Worm (Caenorhabditis elegans): ENCODE results near the gene R01H2.4.

The R01H2.4 gene

ce11 chrIII:7087691-7088323 is 23.7 kb upstream of the R01H2.4 start, which contains the start of gene fubl-2:
fubl-2 (minus strand) TSS chrIII:7087741.
- TF ChIP-seq nhr-77 (tag; optimal IDR thresholded peaks at IDR 0.05): no peak
- peak; percentile 29 for TF ChIP-seq lin-11 (tag; optimal IDR thresholded peaks at IDR 0.05)
- no peak for TF ChIP-seq unc-39 (tag; optimal IDR thresholded peaks at IDR 0.05)
- no peak for TF ChIP-seq ama-1 (optimal IDR thresholded peaks at IDR 0.05)
- TF ChIP-seq ceh-82 (tag; optimal IDR thresholded peaks at IDR 0.05): no peak
- TF ChIP-seq skn-1 (tag; optimal IDR thresholded peaks at IDR 0.05): no peak
- TF ChIP-seq nhr-10 (tag; optimal IDR thresholded peaks at IDR 0.05): no peak
- no peak for TF ChIP-seq mab-5 (tag; optimal IDR thresholded peaks at IDR 0.05)
- TF ChIP-seq nhr-6 (tag; optimal IDR thresholded peaks at IDR 0.05): no peak
- TF ChIP-seq nhr-23 (tag; optimal IDR thresholded peaks at IDR 0.05): no peak
- no peak for TF ChIP-seq ztf-11 (tag; optimal IDR thresholded peaks at IDR 0.05)
- TF ChIP-seq Y55F3AM.14 (GFP tag; optimal IDR thresholded peaks at IDR 0.05): no peak
- TF ChIP-seq sma-9 (GFP tag; optimal IDR thresholded peaks at IDR 0.05): peak; percentile 66
- no peak for TF ChIP-seq sma-9 (tag; optimal IDR thresholded peaks at IDR 0.05)
- no peak for TF ChIP-seq mdl-1 (tag; optimal IDR thresholded peaks at IDR 0.05)
- TF ChIP-seq gmeb-1 (tag; optimal IDR thresholded peaks at IDR 0.05): peak; percentile 65
- peak; percentile 76 for TF ChIP-seq lin-13 (GFP tag; optimal IDR thresholded peaks at IDR 0.05)
- TF ChIP-seq dmd-4 (tag; optimal IDR thresholded peaks at IDR 0.05): no peak
- peak; percentile 69 for TF ChIP-seq F13H6.1 (tag; optimal IDR thresholded peaks at IDR 0.05)
- peak; percentile 25 for TF ChIP-seq nhr-129 (tag; optimal IDR thresholded peaks at IDR 0.05)
- TF ChIP-seq elt-1 (tag; optimal IDR thresholded peaks at IDR 0.05): no peak
- TF ChIP-seq peb-1 (tag; optimal IDR thresholded peaks at IDR 0.05): no peak
- TF ChIP-seq ztf-1 (GFP tag; conservative IDR thresholded peaks at IDR 0.05): no peak
- TF ChIP-seq C34F6.9 (tag; optimal IDR thresholded peaks at IDR 0.05): peak; percentile 66
- no peak for TF ChIP-seq nhr-237 (tag; optimal IDR thresholded peaks at IDR 0.05)
- TF ChIP-seq ZK546.5 (tag; optimal IDR thresholded peaks at IDR 0.05): no peak
- peak; percentile 84 for TF ChIP-seq sma-3 (GFP tag; optimal IDR thresholded peaks at IDR 0.05)
- TF ChIP-seq sem-4 (tag; optimal IDR thresholded peaks at IDR 0.05): no peak
- no peak for TF ChIP-seq nhr-12 (tag; optimal IDR thresholded peaks at IDR 0.05)
- no peak for TF ChIP-seq blmp-1 (tag; optimal IDR thresholded peaks at IDR 0.05; ENCODE audit: insufficient read depth)
- TF ChIP-seq alr-1 (tag; optimal IDR thresholded peaks at IDR 0.05): no peak
- peak; percentile 22 to 86 for TF ChIP-seq lsy-2 (tag; optimal IDR thresholded peaks at IDR 0.05)
- TF ChIP-seq zag-1 (tag; optimal IDR thresholded peaks at IDR 0.05): no peak
- TF ChIP-seq nhr-25 (tag; optimal IDR thresholded peaks at IDR 0.05): no peak
- TF ChIP-seq ceh-16 (tag; optimal IDR thresholded peaks at IDR 0.05): no peak
- TF ChIP-seq aly-2 (tag; optimal IDR thresholded peaks at IDR 0.05): no peak
- TF ChIP-seq unc-62 (GFP tag; optimal IDR thresholded peaks at IDR 0.05): no peak
- TF ChIP-seq unc-55 (GFP tag; optimal IDR thresholded peaks at IDR 0.05): peak; percentile 70
- no peak for TF ChIP-seq lin-39 (tag; optimal IDR thresholded peaks at IDR 0.05)
- TF ChIP-seq snpc-4 (tag; optimal IDR thresholded peaks at IDR 0.05): no peak
- peak; percentile 66 for TF ChIP-seq egl-27 (tag; optimal IDR thresholded peaks at IDR 0.05)
- peak; percentile 8 for TF ChIP-seq nhr-21 (tag; optimal IDR thresholded peaks at IDR 0.05)
- no peak for TF ChIP-seq elt-3 (tag; optimal IDR thresholded peaks at IDR 0.05)
- TF ChIP-seq crh-2 (tag; optimal IDR thresholded peaks at IDR 0.05): peak; percentile 59
- no peak for TF ChIP-seq nhr-11 (tag; optimal IDR thresholded peaks at IDR 0.05)
- no peak for TF ChIP-seq R02D3.7 (tag; optimal IDR thresholded peaks at IDR 0.05)
- TF ChIP-seq fos-1 (tag; optimal IDR thresholded peaks at IDR 0.05): peak; percentile 50
- TF ChIP-seq ztf-4 (tag; optimal IDR thresholded peaks at IDR 0.05): no peak
- no peak for TF ChIP-seq mbf-1 (tag; optimal IDR thresholded peaks at IDR 0.05)
